Worm (Caenorhabditis elegans) whole organism, L2 larva: Measurements from ENCODE around the gene M02D8.2.
A peak's percentile ranks its signal among the peaks of the same experiment; 100 is the strongest.

Source experiments
- ama-1 ChIP-seq: fragments of 150-350 bp; optimal IDR thresholded peaks from 2 replicates; lab custom pipeline; 2018; ENCODE audit warnings: inconsistent platforms
- ceh-82 ChIP-seq: fragments of 150-350 bp; optimal IDR thresholded peaks from 2 replicates; lab custom pipeline; 2014; ENCODE audit warnings: missing biosample characterization, missing genetic modification characterization
- dmd-4 ChIP-seq: sonication (generic microtip); optimal IDR thresholded peaks from 2 replicates; lab custom pipeline; 2017; ENCODE audit warnings: missing biosample characterization, missing genetic modification characterization
- elt-3 ChIP-seq: sonication (generic microtip); optimal IDR thresholded peaks from 2 replicates; lab custom pipeline; 2017; ENCODE audit warnings: missing biosample characterization, missing genetic modification characterization
- lin-39 ChIP-seq: fragments of 150-350 bp; optimal IDR thresholded peaks from 2 replicates; lab custom pipeline; 2014; ENCODE audit warnings: missing biosample characterization, missing genetic modification reagents, missing genetic modification characterization
- nhr-237 ChIP-seq: fragments of 150-350 bp; optimal IDR thresholded peaks from 2 replicates; lab custom pipeline; 2014; ENCODE audit warnings: missing biosample characterization, missing genetic modification characterization
- nhr-77 ChIP-seq: fragments of 150-350 bp; optimal IDR thresholded peaks from 2 replicates; lab custom pipeline; 2014; ENCODE audit warnings: missing biosample characterization, missing genetic modification characterization
- skn-1 ChIP-seq: sonication (generic microtip); optimal IDR thresholded peaks from 2 replicates; lab custom pipeline; 2017; ENCODE audit warnings: missing biosample characterization, missing genetic modification characterization
- sma-9 ChIP-seq, 2 experiments: fragments of 150-350 bp in 1 of 2; sonication (generic microtip) in 1 of 2; optimal IDR thresholded peaks; 2 replicates each; lab custom pipeline; 2014 to 2016; ENCODE audit warnings: missing genetic modification characterization in 2 of 2, mild to moderate bottlenecking in 1 of 2, missing biosample characterization in 1 of 2, missing compliant biosample characterization in 1 of 2, missing genetic modification reagents in 1 of 2, moderate library complexity in 1 of 2
- snpc-4 ChIP-seq: fragments of 150-350 bp; optimal IDR thresholded peaks from 2 replicates; lab custom pipeline; 2014; ENCODE audit warnings: missing biosample characterization, missing genetic modification characterization

ce11 chrX:8750660-8751059 lies 11.2 kb downstream of the M02D8.2 start, which contains the start of gene asns-2:
- no peak for TF ChIP-seq sma-9 (GFP tag; optimal IDR thresholded peaks at IDR 0.05; lab: Kevin White, UChicago)
- no peak for TF ChIP-seq sma-9 (tag; optimal IDR thresholded peaks at IDR 0.05; lab: Kevin White, UChicago)
- no peak for TF ChIP-seq snpc-4 (tag; lab: Kevin White, UChicago)
- TF ChIP-seq skn-1 (tag; lab: Kevin White, UChicago): no peak
- no peak for TF ChIP-seq ceh-82 (tag; lab: Kevin White, UChicago)
- TF ChIP-seq ama-1 (lab: Kevin White, UChicago): peak; percentile 4
- TF ChIP-seq nhr-237 (tag; lab: Kevin White, UChicago): no peak
- no peak for TF ChIP-seq nhr-77 (tag; lab: Kevin White, UChicago)
- TF ChIP-seq lin-39 (tag; lab: Kevin White, UChicago): no peak
- TF ChIP-seq dmd-4: no peak
- TF ChIP-seq elt-3 (tag; lab: Kevin White, UChicago): no peak
